Fruit fly (Drosophila melanogaster) whole organism, prepupa: ENCODE results near the gene mag.

Experiments
- Blimp-1 ChIP-seq: fragments of 200-800 bp; sonication (Bioruptor generic); optimal IDR thresholded peaks from 3 replicates; lab custom pipeline; 2017; ENCODE audit warnings: missing biosample characterization, missing genetic modification characterization, mild to moderate bottlenecking, moderate library complexity, missing genetic modification reagents
- CG11762 ChIP-seq: fragments of 200-800 bp; sonication (Bioruptor generic); optimal IDR thresholded peaks from 3 replicates; lab custom pipeline; 2016; ENCODE audit warnings: missing biosample characterization, missing genetic modification characterization; ENCODE audit not compliant: insufficient read depth
- CG15336 ChIP-seq: fragments of 200-800 bp; sonication (Bioruptor generic); IDR thresholded peaks from 2 replicates; pipeline ENCODE4 v1.3.6; 2022; ENCODE audit warnings: missing biosample characterization, missing genetic modification characterization
- CG16779 ChIP-seq: fragments of 200-800 bp; sonication (Bioruptor generic); optimal IDR thresholded peaks from 3 replicates; lab custom pipeline; 2017; ENCODE audit warnings: missing biosample characterization, mild to moderate bottlenecking, missing genetic modification characterization
- CG8319 ChIP-seq: fragments of 200-800 bp; sonication (Bioruptor generic); optimal IDR thresholded peaks from 3 replicates; lab custom pipeline; 2016; ENCODE audit warnings: missing biosample characterization, missing genetic modification characterization
- Eip78C ChIP-seq: fragments of 200-800 bp; sonication (Bioruptor generic); peaks from one replicate; lab custom pipeline; 2016; ENCODE audit warnings: missing biosample characterization, missing genetic modification characterization
- Smox ChIP-seq: fragments of 200-800 bp; sonication (Bioruptor generic); optimal IDR thresholded peaks from 3 replicates; lab custom pipeline; 2016; ENCODE audit warnings: missing biosample characterization, missing genetic modification characterization
- dac ChIP-seq: fragments of 200-800 bp; sonication (Bioruptor generic); optimal IDR thresholded peaks from 2 replicates; lab custom pipeline; 2017; ENCODE audit warnings: missing biosample characterization, mild to moderate bottlenecking, missing genetic modification characterization
- fkh ChIP-seq: fragments of 200-800 bp; sonication (Bioruptor generic); optimal IDR thresholded peaks from 3 replicates; lab custom pipeline; 2017; ENCODE audit warnings: missing biosample characterization, mild to moderate bottlenecking, missing genetic modification characterization, moderate library complexity
- net ChIP-seq: fragments of 200-800 bp; sonication (Bioruptor generic); optimal IDR thresholded peaks from 3 replicates; lab custom pipeline; 2016; ENCODE audit warnings: missing biosample characterization, missing genetic modification characterization
- pdm3 ChIP-seq: fragments of 200-800 bp; sonication (Bioruptor generic); optimal IDR thresholded peaks from 3 replicates; lab custom pipeline; 2016; ENCODE audit warnings: missing biosample characterization, missing genetic modification characterization
- svp ChIP-seq: fragments of 200-800 bp; sonication (Bioruptor generic); peaks from one replicate; lab custom pipeline; 2016; ENCODE audit warnings: missing biosample characterization, missing genetic modification characterization

DNA sequence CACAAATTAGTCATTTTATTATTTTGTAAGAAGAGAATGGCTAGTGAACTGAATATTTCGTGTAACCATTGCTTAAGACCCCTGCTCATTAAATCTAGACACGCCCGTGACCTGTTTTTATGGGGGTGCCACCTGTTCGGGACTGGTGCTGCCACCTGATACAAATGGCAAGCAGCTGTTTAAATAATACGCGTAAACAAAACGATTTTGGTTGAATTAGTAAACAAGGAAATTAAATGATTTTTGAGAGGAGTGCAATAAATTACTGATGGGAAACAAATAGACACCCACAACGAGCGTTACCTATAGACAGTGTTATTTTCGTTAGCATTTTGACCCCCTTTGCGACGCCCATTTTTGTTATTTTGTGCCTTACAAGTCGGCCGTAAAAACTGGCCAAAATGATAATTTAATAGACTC, 14.3 kb downstream of the mag start:
- TF ChIP-seq net (peak; percentile 92), CG8319 (peak; percentile 75), svp (GFP tag; lab: Kevin White, UChicago) (peak; percentile 91), Eip78C (GFP tag; lab: Kevin White, UChicago) (peak; percentile 96), CG16779 (tag; lab: Kevin White, UChicago) (peak; percentile 74), fkh (peak; percentile 98), Smox (GFP tag; lab: Kevin White, UChicago) (peak; percentile 87), CG15336 (GFP tag; lab: Robert Waterston, UW) (no peak), dac (GFP tag; lab: Kevin White, UChicago) (peak; percentile 65), CG11762 (peak; percentile 79), Blimp-1 (GFP tag; lab: Kevin White, UChicago) (peak; percentile 63), pdm3 (peak; percentile 88)
